Worm (Caenorhabditis elegans) whole organism, L4 larva: Measurements from ENCODE around the gene C03F11.2.

ENCODE experiments used
- D1046.2 ChIP-seq: fragments of 200-800 bp; sonication (Bioruptor generic); IDR thresholded peaks from 2 replicates; pipeline ENCODE4 v1.3.6; 2022; ENCODE audit warnings: missing genetic modification characterization, missing compliant biosample characterization
- F26F4.8 ChIP-seq: fragments of 200-800 bp; sonication (Bioruptor generic); conservative IDR thresholded peaks from 2 replicates; pipeline ENCODE4 v1.3.6; 2022; ENCODE audit warnings: missing genetic modification characterization, missing compliant biosample characterization
- F44E2.7 ChIP-seq: fragments of 200-800 bp; sonication (Bioruptor generic); IDR thresholded peaks from 2 replicates; pipeline ENCODE4 v2.1.2; 2022; ENCODE audit warnings: missing genetic modification characterization, missing compliant biosample characterization
- T20F7.1 ChIP-seq: fragments of 200-800 bp; sonication (Bioruptor generic); optimal IDR thresholded peaks from 2 replicates; lab custom pipeline; 2018; ENCODE audit warnings: mild to moderate bottlenecking, missing genetic modification characterization, missing compliant biosample characterization
- Y48G9A.11 ChIP-seq: fragments of 200-800 bp; sonication (Bioruptor generic); IDR thresholded peaks from 2 replicates; pipeline ENCODE4 v1.3.6; 2022; ENCODE audit warnings: missing genetic modification reagents, missing genetic modification characterization, missing compliant biosample characterization
- Y5F2A.4 ChIP-seq: fragments of 200-800 bp; sonication (Bioruptor generic); optimal IDR thresholded peaks from 2 replicates; lab custom pipeline; 2018; ENCODE audit warnings: mild to moderate bottlenecking, missing genetic modification characterization, missing compliant biosample characterization
- Y75B8A.6 ChIP-seq: fragments of 200-800 bp; sonication (Bioruptor generic); IDR thresholded peaks from 2 replicates; pipeline ENCODE4 v1.3.6; 2022; ENCODE audit warnings: missing genetic modification reagents, missing genetic modification characterization, missing compliant biosample characterization
- aha-1 ChIP-seq: fragments of 150-350 bp; peaks from one replicate; lab custom pipeline; 2014; ENCODE audit warnings: missing biosample characterization, missing genetic modification characterization
- arid-1 ChIP-seq: fragments of 200-800 bp; sonication (Bioruptor generic); conservative IDR thresholded peaks from 2 replicates; pipeline ENCODE4 v1.3.6; 2022; ENCODE audit warnings: missing genetic modification reagents, missing genetic modification characterization, missing compliant biosample characterization
- attf-4 ChIP-seq: sonication (generic microtip); optimal IDR thresholded peaks from 3 replicates; lab custom pipeline; 2017; ENCODE audit warnings: missing biosample characterization, missing genetic modification characterization
- ceh-32 ChIP-seq: sonication (generic microtip); optimal IDR thresholded peaks from 2 replicates; lab custom pipeline; 2016; ENCODE audit warnings: mild to moderate bottlenecking, missing genetic modification characterization, missing compliant biosample characterization; ENCODE audit not compliant: poor library complexity
- ceh-82 ChIP-seq: sonication (generic microtip); optimal IDR thresholded peaks from 2 replicates; lab custom pipeline; 2017; ENCODE audit warnings: missing biosample characterization, missing genetic modification characterization
- daf-12 ChIP-seq: fragments of 150-350 bp; optimal IDR thresholded peaks from 2 replicates; lab custom pipeline; 2014; ENCODE audit warnings: missing biosample characterization, missing genetic modification reagents, missing genetic modification characterization
- daf-16 ChIP-seq, 3 experiments: sonication (generic microtip); optimal IDR thresholded peaks; 2 replicates each; lab custom pipeline; 2016 to 2017; ENCODE audit warnings: missing genetic modification characterization in 3 of 3, missing genetic modification reagents in 3 of 3, mild to moderate bottlenecking in 2 of 3, missing compliant biosample characterization in 2 of 3, missing biosample characterization in 1 of 3, moderate library complexity in 1 of 3
- dmd-6 ChIP-seq: fragments of 200-800 bp; sonication (Bioruptor generic); IDR thresholded peaks from 2 replicates; pipeline ENCODE4 v1.3.6; 2022; ENCODE audit warnings: missing genetic modification reagents, missing genetic modification characterization, missing compliant biosample characterization
- dpl-1 ChIP-seq: fragments of 150-350 bp; optimal IDR thresholded peaks from 2 replicates; lab custom pipeline; 2014; ENCODE audit warnings: missing biosample characterization, missing genetic modification reagents, missing genetic modification characterization
- duxl-1 ChIP-seq: sonication (generic microtip); optimal IDR thresholded peaks from 2 replicates; lab custom pipeline; 2016; ENCODE audit warnings: mild to moderate bottlenecking, missing genetic modification characterization, moderate library complexity, missing compliant biosample characterization; ENCODE audit not compliant: poor library complexity
- egl-43 ChIP-seq: fragments of 200-800 bp; sonication (Bioruptor generic); IDR thresholded peaks from 2 replicates; pipeline ENCODE4 v1.3.6; 2022; ENCODE audit warnings: missing genetic modification reagents, missing genetic modification characterization, missing compliant biosample characterization
- gei-8 ChIP-seq: fragments of 200-800 bp; sonication (Bioruptor generic); optimal IDR thresholded peaks from 2 replicates; lab custom pipeline; 2018; ENCODE audit warnings: mild to moderate bottlenecking, missing genetic modification characterization, missing compliant biosample characterization
- hlh-11 ChIP-seq: fragments of 200-800 bp; sonication (Bioruptor generic); optimal IDR thresholded peaks from 2 replicates; lab custom pipeline; 2018; ENCODE audit warnings: mild to moderate bottlenecking, missing genetic modification characterization, missing compliant biosample characterization
- jun-1 ChIP-seq: fragments of 150-350 bp; optimal IDR thresholded peaks from 2 replicates; lab custom pipeline; 2014; ENCODE audit warnings: missing biosample characterization, missing genetic modification reagents, missing genetic modification characterization
- lin-29 ChIP-seq: fragments of 200-800 bp; sonication (Bioruptor generic); IDR thresholded peaks from 2 replicates; pipeline ENCODE4 v1.3.6; 2022; ENCODE audit warnings: missing genetic modification reagents, missing genetic modification characterization, missing compliant biosample characterization
- lin-38 ChIP-seq: fragments of 200-800 bp; sonication (Bioruptor generic); IDR thresholded peaks from 2 replicates; pipeline ENCODE4 v1.3.6; 2022; ENCODE audit warnings: missing genetic modification reagents, missing genetic modification characterization, missing compliant biosample characterization
- lsy-2 ChIP-seq, 2 experiments: fragments of 150-350 bp in 1 of 2; sonication (generic microtip) in 1 of 2; optimal IDR thresholded peaks; 2 replicates each; lab custom pipeline; 2014 to 2017; ENCODE audit warnings: missing biosample characterization in 2 of 2, missing genetic modification characterization in 2 of 2
- mxl-3 ChIP-seq: fragments of 200-800 bp; sonication (Bioruptor generic); optimal IDR thresholded peaks from 2 replicates; lab custom pipeline; 2018; ENCODE audit warnings: mild to moderate bottlenecking, missing genetic modification characterization, missing compliant biosample characterization
- nhr-102 ChIP-seq: sonication (generic microtip); optimal IDR thresholded peaks from 2 replicates; lab custom pipeline; 2016; ENCODE audit warnings: mild to moderate bottlenecking, missing genetic modification characterization, moderate library complexity, missing compliant biosample characterization
- nhr-25 ChIP-seq: sonication (generic microtip); optimal IDR thresholded peaks from 2 replicates; lab custom pipeline; 2017; ENCODE audit warnings: missing genetic modification characterization, mild to moderate bottlenecking, missing compliant biosample characterization, antibody characterized with exemption, moderate library complexity, borderline replicate concordance; ENCODE audit not compliant: insufficient read depth
- nhr-28 ChIP-seq: fragments of 150-350 bp; optimal IDR thresholded peaks from 2 replicates; lab custom pipeline; 2014; ENCODE audit warnings: missing biosample characterization, missing genetic modification characterization
- nhr-6 ChIP-seq: fragments of 150-350 bp; optimal IDR thresholded peaks from 2 replicates; lab custom pipeline; 2014; ENCODE audit warnings: missing biosample characterization, missing genetic modification characterization
- pqm-1 ChIP-seq: sonication (generic microtip); optimal IDR thresholded peaks from 2 replicates; lab custom pipeline; 2017; ENCODE audit warnings: missing biosample characterization, missing genetic modification characterization
- sdz-12 ChIP-seq: fragments of 200-800 bp; sonication (Bioruptor generic); optimal IDR thresholded peaks from 2 replicates; lab custom pipeline; 2018; ENCODE audit warnings: mild to moderate bottlenecking, missing genetic modification characterization, missing compliant biosample characterization
- set-16 ChIP-seq: fragments of 200-800 bp; sonication (Bioruptor generic); IDR thresholded peaks from 2 replicates; pipeline ENCODE4 v1.3.6; 2022; ENCODE audit warnings: missing genetic modification reagents, missing genetic modification characterization, missing compliant biosample characterization
- skn-1 ChIP-seq: fragments of 150-350 bp; optimal IDR thresholded peaks from 2 replicates; lab custom pipeline; 2014; ENCODE audit warnings: missing biosample characterization, missing genetic modification characterization
- snpc-1.2 ChIP-seq: fragments of 200-800 bp; sonication (Bioruptor generic); IDR thresholded peaks from 2 replicates; pipeline ENCODE4 v1.3.6; 2022; ENCODE audit warnings: missing genetic modification reagents, missing genetic modification characterization, missing compliant biosample characterization
- snpc-4 ChIP-seq: fragments of 150-350 bp; optimal IDR thresholded peaks from 2 replicates; lab custom pipeline; 2014; ENCODE audit warnings: missing biosample characterization, missing genetic modification characterization
- spr-3 ChIP-seq: fragments of 200-800 bp; sonication (Bioruptor generic); optimal IDR thresholded peaks from 2 replicates; lab custom pipeline; 2018; ENCODE audit warnings: mild to moderate bottlenecking, missing genetic modification characterization, missing compliant biosample characterization
- unc-130 ChIP-seq: sonication (generic microtip); optimal IDR thresholded peaks from 2 replicates; lab custom pipeline; 2016; ENCODE audit warnings: missing genetic modification reagents, missing genetic modification characterization, missing compliant biosample characterization
- unc-39 ChIP-seq: sonication (generic microtip); optimal IDR thresholded peaks from 2 replicates; lab custom pipeline; 2017; ENCODE audit warnings: missing biosample characterization, missing genetic modification characterization
- unc-62 ChIP-seq, 3 experiments: fragments of 150-350 bp in 1 of 3; sonication (generic microtip); optimal IDR thresholded peaks in 2 of 3; peaks in 1 of 3; 1 replicate in 1 of 3; 2 replicates in 2 of 3; lab custom pipeline; 2014 to 2017; ENCODE audit warnings: missing biosample characterization in 3 of 3, missing genetic modification characterization in 3 of 3, missing genetic modification reagents in 3 of 3, missing genotype in 1 of 3
- vab-7 ChIP-seq: fragments of 200-800 bp; sonication (Bioruptor generic); IDR thresholded peaks from 2 replicates; pipeline ENCODE4 v1.3.6; 2022; ENCODE audit warnings: missing genetic modification reagents, missing genetic modification characterization, missing compliant biosample characterization
- zag-1 ChIP-seq: fragments of 150-350 bp; optimal IDR thresholded peaks from 2 replicates; lab custom pipeline; 2014; ENCODE audit warnings: missing biosample characterization, missing genetic modification characterization
- ztf-11 ChIP-seq: fragments of 150-350 bp; optimal IDR thresholded peaks from 2 replicates; lab custom pipeline; 2014; ENCODE audit warnings: missing biosample characterization, missing genetic modification characterization

C03F11.2 gene

ce11 chrX:5429335-5429734 lies 32.1 kb upstream of the C03F11.2 start (continued):
- peak; percentile 99 for TF ChIP-seq egl-43 (GFP tag; lab: Robert Waterston, UW)
- peak; percentile 95 for TF ChIP-seq hlh-11 (tag; lab: Kevin White, UChicago)
- no peak for TF ChIP-seq snpc-4 (tag; lab: Kevin White, UChicago)
- peak; percentile 79 for TF ChIP-seq gei-8
- peak; percentile 96 for TF ChIP-seq lin-29 (GFP tag; lab: Robert Waterston, UW)
- TF ChIP-seq skn-1 (tag; lab: Kevin White, UChicago) = peak; percentile 24
- no peak for TF ChIP-seq set-16 (GFP tag; lab: Robert Waterston, UW)
- TF ChIP-seq nhr-25 (tag; lab: Kevin White, UChicago) = peak; percentile 95
- TF ChIP-seq lsy-2 (tag; optimal IDR thresholded peaks at IDR 0.05; lab: Kevin White, UChicago) = peak; percentile 93 to 95
- peak; percentile 72 for TF ChIP-seq dpl-1 (GFP tag; lab: Kevin White, UChicago)
- TF ChIP-seq vab-7 (GFP tag; lab: Robert Waterston, UW) = peak; percentile 92
- peak; percentile 33 for TF ChIP-seq unc-130
- TF ChIP-seq T20F7.1 (GFP tag; lab: Kevin White, UChicago) = peak; percentile 91
- TF ChIP-seq zag-1 = peak; percentile 89
- peak; percentile 84 for TF ChIP-seq ceh-32 (tag; lab: Kevin White, UChicago)
- TF ChIP-seq Y75B8A.6 (GFP tag; lab: Robert Waterston, UW) = peak; percentile 77; the same call in 1 of the 2 replicates
- peak; percentile 79 for TF ChIP-seq pqm-1 (tag; lab: Kevin White, UChicago)
- peak; percentile 80 for TF ChIP-seq ceh-82 (tag; lab: Kevin White, UChicago)
- TF ChIP-seq arid-1 (GFP tag; lab: Robert Waterston, UW) = peak; percentile 86
- TF ChIP-seq unc-39 = no peak
- peak; percentile 44 for TF ChIP-seq sdz-12 (GFP tag; lab: Kevin White, UChicago)
- peak; percentile 92 for TF ChIP-seq Y5F2A.4 (GFP tag; lab: Kevin White, UChicago)
- TF ChIP-seq lin-38 (GFP tag; lab: Robert Waterston, UW) = no peak
- peak in 1 of 2 experiments; percentile 99 for TF ChIP-seq daf-16 (GFP tag; optimal IDR thresholded peaks at IDR 0.05; lab: Kevin White, UChicago)
- peak; percentile 95 for TF ChIP-seq daf-16 (tag; optimal IDR thresholded peaks at IDR 0.05; lab: Kevin White, UChicago)

- TF ChIP-seq lin-29 (GFP tag; lab: Robert Waterston, UW) (no peak), unc-62 (GFP tag; optimal IDR thresholded peaks at IDR 0.05 in 1 of 2; lab: Kevin White, UChicago) (peak in 1 of 2 experiments; percentile 26), unc-62 (tag; optimal IDR thresholded peaks at IDR 0.05; lab: Kevin White, UChicago) (no peak), aha-1 (tag; lab: Kevin White, UChicago) (peak; percentile 20), attf-4 (tag; lab: Kevin White, UChicago) (no peak), nhr-6 (tag; lab: Kevin White, UChicago) (no peak)
These were observed 17.1 kb upstream of the C03F11.2 start, which contains the start of gene C41A3.2 for ce11 chrX:5414250-5414649. Gene C41A3.2 (minus strand): TSS chrX:5414350.

ce11 chrX:5413510-5413909 lies 16.3 kb upstream of the C03F11.2 start, which contains the start of gene pks-1:
Gene pks-1 (plus strand): TSS chrX:5413810.
- TF ChIP-seq arid-1 (GFP tag; lab: Robert Waterston, UW) (no peak), unc-62 (GFP tag; optimal IDR thresholded peaks at IDR 0.05 in 1 of 2; lab: Kevin White, UChicago) (peak in 1 of 2 experiments; percentile 26), unc-62 (tag; optimal IDR thresholded peaks at IDR 0.05; lab: Kevin White, UChicago) (no peak)

- TF ChIP-seq F26F4.8 (0 out of 2 replicates have a peak, but pooled peaks have one; percentile 52), ceh-32 (tag; lab: Kevin White, UChicago) (no peak), mxl-3 (GFP tag; lab: Kevin White, UChicago) (no peak), daf-12 (no peak), spr-3 (GFP tag; lab: Kevin White, UChicago) (peak; percentile 52), dmd-6 (GFP tag; lab: Robert Waterston, UW) (peak; percentile 27; the same call in 1 of the 2 replicates), duxl-1 (tag; lab: Kevin White, UChicago) (peak; percentile 11), arid-1 (GFP tag; lab: Robert Waterston, UW) (peak; percentile 73), snpc-1.2 (peak; percentile 88), nhr-28 (tag; lab: Kevin White, UChicago) (no peak), F44E2.7 (GFP tag; lab: Robert Waterston, UW) (no peak), Y48G9A.11 (GFP tag; lab: Robert Waterston, UW) (peak; percentile 33; the same call in 1 of the 2 replicates), jun-1 (tag; lab: Kevin White, UChicago) (no peak), Y75B8A.6 (GFP tag; lab: Robert Waterston, UW) (0 out of 2 replicates have a peak, but pooled peaks have one; percentile 27), unc-62 (GFP tag; optimal IDR thresholded peaks at IDR 0.05 in 1 of 2; lab: Kevin White, UChicago) (no peak), unc-62 (tag; optimal IDR thresholded peaks at IDR 0.05; lab: Kevin White, UChicago) (no peak), D1046.2 (GFP tag; lab: Robert Waterston, UW) (peak; percentile 59; the same call in 1 of the 2 replicates), unc-39 (no peak), ztf-11 (tag; lab: Kevin White, UChicago) (no peak), snpc-4 (tag; lab: Kevin White, UChicago) (no peak), nhr-102 (no peak)
These were observed 10.1 kb upstream of the C03F11.2 start for ce11 chrX:5407271-5407670.
